Fruit fly (Drosophila melanogaster) whole organism, wandering third instar larva: ENCODE results near the gene CG7886.

Experiments used
- Abd-B ChIP-seq: fragments of >200 bp; optimal IDR thresholded peaks from 2 replicates; lab custom pipeline; 2017; ENCODE audit warnings: missing biosample characterization, missing genetic modification characterization
- CG32264 ChIP-seq: fragments of 200-800 bp; sonication (Bioruptor generic); optimal IDR thresholded peaks from 2 replicates; lab custom pipeline; 2016; ENCODE audit warnings: missing biosample characterization, missing genetic modification characterization
- CG9705 ChIP-seq: fragments of 200-800 bp; sonication (Bioruptor generic); optimal IDR thresholded peaks from 2 replicates; lab custom pipeline; 2018; ENCODE audit warnings: missing biosample characterization, mild to moderate bottlenecking, missing genetic modification characterization
- CrebA ChIP-seq: fragments of 200-800 bp; sonication (Bioruptor generic); optimal IDR thresholded peaks from 2 replicates; lab custom pipeline; 2016; ENCODE audit warnings: missing biosample characterization, mild to moderate bottlenecking, missing genetic modification characterization, borderline replicate concordance
- Dfd ChIP-seq: fragments of >200 bp; optimal IDR thresholded peaks from 2 replicates; lab custom pipeline; 2017; ENCODE audit warnings: missing biosample characterization, missing genetic modification characterization
- Dif ChIP-seq: fragments of 200-275, 200-300 bp; sonication (Bioruptor generic); optimal IDR thresholded peaks from 2 replicates; lab custom pipeline; 2018; ENCODE audit warnings: missing biosample characterization, missing genetic modification characterization; ENCODE audit not compliant: partially characterized antibody
- GATAd ChIP-seq: sonication (Bioruptor generic); optimal IDR thresholded peaks from 2 replicates; lab custom pipeline; 2016; ENCODE audit warnings: missing biosample characterization, missing genetic modification characterization
- HLH106 ChIP-seq: fragments of 200-800 bp; optimal IDR thresholded peaks from 3 replicates; lab custom pipeline; 2019; ENCODE audit warnings: missing biosample characterization, mild to moderate bottlenecking, missing genetic modification characterization, moderate library complexity
- Hnf4 ChIP-seq: fragments of 200-800 bp; sonication (Bioruptor generic); optimal IDR thresholded peaks from 2 replicates; lab custom pipeline; 2016; ENCODE audit warnings: missing biosample characterization, mild to moderate bottlenecking, missing genetic modification characterization
- Hr78 ChIP-seq: fragments of >200 bp; optimal IDR thresholded peaks from 2 replicates; lab custom pipeline; 2017; ENCODE audit warnings: missing biosample characterization, missing genetic modification characterization
- Hr83 ChIP-seq: fragments of 200-300 bp; sonication (Bioruptor generic); optimal IDR thresholded peaks from 2 replicates; lab custom pipeline; 2016; ENCODE audit warnings: missing biosample characterization, mild to moderate bottlenecking, missing genetic modification characterization, moderate library complexity; ENCODE audit not compliant: poor library complexity, severe bottlenecking
- Jra ChIP-seq: sonication (Bioruptor generic); optimal IDR thresholded peaks from 2 replicates; lab custom pipeline; 2016; ENCODE audit warnings: missing biosample characterization, missing genetic modification characterization
- Mio ChIP-seq: sonication (Bioruptor generic); optimal IDR thresholded peaks from 2 replicates; lab custom pipeline; 2016; ENCODE audit warnings: missing biosample characterization, missing genetic modification characterization
- Myc ChIP-seq: fragments of >200 bp; optimal IDR thresholded peaks from 2 replicates; lab custom pipeline; 2017
- N ChIP-seq: fragments of >200 bp; optimal IDR thresholded peaks from 2 replicates; lab custom pipeline; 2018; ENCODE audit warnings: missing biosample characterization, missing external identifiers, missing genetic modification characterization
- OdsH ChIP-seq: fragments of 200-800 bp; sonication (Bioruptor generic); optimal IDR thresholded peaks from 2 replicates; lab custom pipeline; 2016; ENCODE audit warnings: missing biosample characterization, mild to moderate bottlenecking, missing genetic modification characterization
- Rel ChIP-seq, 2 experiments: fragments of 200-800 bp; sonication (Bioruptor generic) in 1 of 2; optimal IDR thresholded peaks; 2 replicates in 1 of 2; 3 replicates in 1 of 2; lab custom pipeline; 2016 to 2019; ENCODE audit warnings: mild to moderate bottlenecking in 2 of 2, missing biosample characterization in 2 of 2, missing genetic modification characterization in 2 of 2, moderate library complexity in 1 of 2
- Sp1 ChIP-seq: fragments of 200-800 bp; sonication (Bioruptor generic); optimal IDR thresholded peaks from 3 replicates; lab custom pipeline; 2019; ENCODE audit warnings: missing biosample characterization, mild to moderate bottlenecking, missing genetic modification characterization, moderate library complexity
- Vsx2 ChIP-seq: fragments of 200-300, 225-300 bp; sonication (Bioruptor generic); optimal IDR thresholded peaks from 2 replicates; lab custom pipeline; 2018; ENCODE audit warnings: missing biosample characterization, missing genetic modification characterization; ENCODE audit not compliant: partially characterized antibody
- br ChIP-seq: fragments of 200-800 bp; sonication (Bioruptor generic); optimal IDR thresholded peaks from 2 replicates; lab custom pipeline; 2016; ENCODE audit warnings: missing biosample characterization, missing genetic modification characterization
- brk ChIP-seq: fragments of 200-800 bp; sonication (Bioruptor generic); optimal IDR thresholded peaks from 2 replicates; lab custom pipeline; 2016; ENCODE audit warnings: missing biosample characterization, mild to moderate bottlenecking, missing genetic modification characterization
- dl ChIP-seq, 2 experiments: fragments of 175-275, 200-275 bp in 1 of 2; fragments of 200-275 bp in 1 of 2; sonication (Bioruptor generic); optimal IDR thresholded peaks; lab custom pipeline; 2018; ENCODE audit warnings: mild to moderate bottlenecking in 2 of 2, missing biosample characterization in 2 of 2, missing genetic modification characterization in 2 of 2, moderate library complexity in 2 of 2; ENCODE audit not compliant: partially characterized antibody in 2 of 2, insufficient read depth in 1 of 2
- dmrt93B ChIP-seq: fragments of 200-800 bp; sonication (Bioruptor generic); optimal IDR thresholded peaks from 2 replicates; lab custom pipeline; 2018; ENCODE audit warnings: missing biosample characterization, mild to moderate bottlenecking, missing genetic modification characterization
- dsf ChIP-seq: sonication (Bioruptor generic); optimal IDR thresholded peaks from 2 replicates; lab custom pipeline; 2016; ENCODE audit warnings: missing biosample characterization, missing genetic modification characterization, borderline replicate concordance
- ey ChIP-seq: fragments of 200-800 bp; sonication (Bioruptor generic); optimal IDR thresholded peaks from 2 replicates; lab custom pipeline; 2016; ENCODE audit warnings: missing biosample characterization, missing genetic modification characterization
- foxo ChIP-seq, 2 experiments: fragments of 200-800 bp; sonication (Bioruptor generic); optimal IDR thresholded peaks; 2 replicates in 1 of 2; 3 replicates in 1 of 2; lab custom pipeline; 2016 to 2017; ENCODE audit warnings: missing biosample characterization in 2 of 2, missing genetic modification characterization in 2 of 2
- fru ChIP-seq: fragments of 200-800 bp; sonication (Bioruptor generic); optimal IDR thresholded peaks from 3 replicates; lab custom pipeline; 2016; ENCODE audit warnings: missing biosample characterization, mild to moderate bottlenecking, missing genetic modification characterization
- h ChIP-seq: fragments of 200-800 bp; sonication (Bioruptor generic); optimal IDR thresholded peaks from 3 replicates; lab custom pipeline; 2016; ENCODE audit warnings: missing biosample characterization, mild to moderate bottlenecking, missing genetic modification characterization
- jim ChIP-seq: fragments of 175-275, 200-325 bp; sonication (Bioruptor generic); optimal IDR thresholded peaks from 2 replicates; lab custom pipeline; 2016; ENCODE audit warnings: missing biosample characterization, mild to moderate bottlenecking, missing genetic modification characterization
- lola ChIP-seq: fragments of >200 bp; optimal IDR thresholded peaks from 2 replicates; lab custom pipeline; 2017; ENCODE audit warnings: missing biosample characterization, missing genetic modification characterization
- pan ChIP-seq: fragments of >200 bp; optimal IDR thresholded peaks from 2 replicates; lab custom pipeline; 2017
- psq ChIP-seq: fragments of 200-800 bp; sonication (Bioruptor generic); optimal IDR thresholded peaks from 3 replicates; lab custom pipeline; 2017; ENCODE audit warnings: missing biosample characterization, mild to moderate bottlenecking, missing genetic modification characterization, moderate library complexity
- rgr ChIP-seq: fragments of 200-800 bp; sonication (Bioruptor generic); optimal IDR thresholded peaks from 3 replicates; lab custom pipeline; 2016; ENCODE audit warnings: missing biosample characterization, mild to moderate bottlenecking, missing genetic modification characterization
- sage ChIP-seq: fragments of 200-800 bp; sonication (Bioruptor generic); optimal IDR thresholded peaks from 2 replicates; lab custom pipeline; 2016; ENCODE audit warnings: missing biosample characterization, mild to moderate bottlenecking, missing genetic modification characterization
- sv ChIP-seq: fragments of 200-800 bp; sonication (Bioruptor generic); optimal IDR thresholded peaks from 3 replicates; lab custom pipeline; 2016; ENCODE audit warnings: missing biosample characterization, missing genetic modification characterization
- tai ChIP-seq: sonication (Bioruptor generic); optimal IDR thresholded peaks from 2 replicates; lab custom pipeline; 2016; ENCODE audit warnings: missing biosample characterization, missing genetic modification characterization
- usp ChIP-seq: fragments of >200 bp; optimal IDR thresholded peaks from 2 replicates; lab custom pipeline; 2017; ENCODE audit warnings: missing biosample characterization, missing genetic modification characterization
- woc ChIP-seq: sonication (Bioruptor generic); optimal IDR thresholded peaks from 2 replicates; lab custom pipeline; 2016; ENCODE audit warnings: missing biosample characterization, mild to moderate bottlenecking, missing genetic modification characterization

The CG7886 gene

dm6 chr3R:14597935-14598424, 44.4 kb downstream of the CG7886 start:
- peak; percentile 10 for TF ChIP-seq fru
- no peak for TF ChIP-seq sage
- TF ChIP-seq foxo (GFP tag; optimal IDR thresholded peaks at IDR 0.05; lab: Kevin White, UChicago), result peak in 1 of 2 experiments; percentile 18
- peak; percentile 5 for TF ChIP-seq HLH106 (tag; lab: Kevin White, UChicago)

- TF ChIP-seq CG32264 (GFP tag; lab: Kevin White, UChicago), result no peak
- TF ChIP-seq GATAd (GFP tag; lab: Kevin White, UChicago), result no peak
- TF ChIP-seq usp (GFP tag; lab: Kevin White, UChicago), result no peak
- TF ChIP-seq woc, result no peak
- peak; percentile 41 for TF ChIP-seq sv (GFP tag; lab: Kevin White, UChicago)
- TF ChIP-seq Hr83 (GFP tag; lab: Kevin White, UChicago), result no peak
- TF ChIP-seq Mio (GFP tag; lab: Kevin White, UChicago), result no peak
- no peak for TF ChIP-seq Jra (GFP tag; lab: Kevin White, UChicago)
- TF ChIP-seq Dif (GFP tag; lab: Kevin White, UChicago), result no peak
- TF ChIP-seq lola (GFP tag; lab: Kevin White, UChicago), result no peak
- no peak for TF ChIP-seq ey
- peak; percentile 15 for TF ChIP-seq rgr (GFP tag; lab: Kevin White, UChicago)
- peak; percentile 76 for TF ChIP-seq pan (lab: Kevin White, UChicago)
- peak; percentile 18 for TF ChIP-seq psq
- TF ChIP-seq brk (GFP tag; lab: Kevin White, UChicago), result no peak
- no peak for TF ChIP-seq dl (GFP tag; optimal IDR thresholded peaks at IDR 0.05; lab: Kevin White, UChicago; ENCODE audit: insufficient read depth in 1 of 2, partially characterized antibody in 2 of 2)
- TF ChIP-seq HLH106 (tag; lab: Kevin White, UChicago), result peak; percentile 14
- peak in 1 of 2 experiments; percentile 32 for TF ChIP-seq foxo (GFP tag; optimal IDR thresholded peaks at IDR 0.05; lab: Kevin White, UChicago)
- no peak for TF ChIP-seq dmrt93B (GFP tag; lab: Kevin White, UChicago)
- no peak for TF ChIP-seq tai
- no peak for TF ChIP-seq CrebA (GFP tag; lab: Kevin White, UChicago)
- TF ChIP-seq br, result no peak
- TF ChIP-seq Dfd (GFP tag; lab: Kevin White, UChicago), result no peak
- TF ChIP-seq Vsx2 (GFP tag; lab: Kevin White, UChicago), result no peak
- no peak for TF ChIP-seq N (GFP tag; lab: Kevin White, UChicago)
- peak; percentile 20 for TF ChIP-seq OdsH (GFP tag; lab: Kevin White, UChicago)
- no peak for TF ChIP-seq sage
- TF ChIP-seq Myc (lab: Kevin White, UChicago), result no peak
- no peak for TF ChIP-seq Hnf4 (GFP tag; lab: Kevin White, UChicago)
- TF ChIP-seq jim (GFP tag; lab: Kevin White, UChicago), result no peak
- no peak for TF ChIP-seq Abd-B (GFP tag; lab: Kevin White, UChicago)
- TF ChIP-seq dsf (GFP tag; lab: Kevin White, UChicago), result no peak
- no peak for TF ChIP-seq CG9705 (GFP tag; lab: Kevin White, UChicago)
- no peak for TF ChIP-seq Hr78 (GFP tag; lab: Kevin White, UChicago)
- TF ChIP-seq h (GFP tag; lab: Kevin White, UChicago), result peak; percentile 17
- TF ChIP-seq fru, result no peak
- no peak for TF ChIP-seq Sp1 (GFP tag; lab: Kevin White, UChicago)
- TF ChIP-seq Rel (GFP tag; optimal IDR thresholded peaks at IDR 0.05; lab: Kevin White, UChicago), result no peak
- TF ChIP-seq Rel (tag; optimal IDR thresholded peaks at IDR 0.05; lab: Kevin White, UChicago), result no peak
Measured at dm6 chr3R:14590753-14591535, 51.4 kb downstream of the CG7886 start.
